Worm (Caenorhabditis elegans) whole organism, young adult: ENCODE results near the gene F55G1.15.

Experiments used
- B0019.2 ChIP-seq: fragments of 200-800 bp; sonication (Bioruptor generic); conservative IDR thresholded peaks from 2 replicates; pipeline ENCODE4 v1.3.6; 2022; ENCODE audit warnings: missing genetic modification reagents, missing genetic modification characterization, missing compliant biosample characterization
- C06A6.2 ChIP-seq: fragments of 200-800 bp; sonication (Bioruptor generic); conservative IDR thresholded peaks from 2 replicates; pipeline ENCODE4 v1.3.6; 2022; ENCODE audit warnings: missing genetic modification characterization, missing compliant biosample characterization
- C17E4.6 ChIP-seq: fragments of 200-800 bp; sonication (Bioruptor generic); IDR thresholded peaks from 2 replicates; pipeline ENCODE4 v1.3.6; 2022; ENCODE audit warnings: missing genetic modification reagents, missing genetic modification characterization, missing compliant biosample characterization
- D2030.7 ChIP-seq: fragments of 200-800 bp; sonication (Bioruptor generic); IDR thresholded peaks from 2 replicates; pipeline ENCODE4 v1.3.6; 2022; ENCODE audit warnings: missing genetic modification reagents, missing genetic modification characterization, missing compliant biosample characterization
- F10E7.11 ChIP-seq: sonication (generic microtip); optimal IDR thresholded peaks from 2 replicates; lab custom pipeline; 2017; ENCODE audit warnings: mild to moderate bottlenecking, missing genetic modification characterization, moderate library complexity, missing compliant biosample characterization
- F57A8.1 ChIP-seq: fragments of 200-800 bp; sonication (Bioruptor generic); optimal IDR thresholded peaks from 2 replicates; lab custom pipeline; 2018; ENCODE audit warnings: mild to moderate bottlenecking, missing genetic modification characterization, moderate library complexity, missing compliant biosample characterization
- F57C9.4 ChIP-seq: sonication (generic microtip); optimal IDR thresholded peaks from 2 replicates; lab custom pipeline; 2017; ENCODE audit warnings: mild to moderate bottlenecking, missing genetic modification characterization, missing compliant biosample characterization
- K12H6.12 ChIP-seq: fragments of 200-800 bp; sonication (Bioruptor generic); optimal IDR thresholded peaks from 2 replicates; lab custom pipeline; 2018; ENCODE audit warnings: mild to moderate bottlenecking, missing genetic modification characterization, missing compliant biosample characterization
- T26A5.8 ChIP-seq: sonication (generic microtip); optimal IDR thresholded peaks from 2 replicates; lab custom pipeline; 2016; ENCODE audit warnings: missing genetic modification characterization, missing compliant biosample characterization
- Y56A3A.18 ChIP-seq: fragments of 200-800 bp; sonication (Bioruptor generic); IDR thresholded peaks from 2 replicates; pipeline ENCODE4 v1.3.6; 2022; ENCODE audit warnings: missing genetic modification reagents, missing genetic modification characterization, missing compliant biosample characterization
- Y67H2A.10 ChIP-seq: fragments of 200-800 bp; sonication (Bioruptor generic); conservative IDR thresholded peaks from 2 replicates; pipeline ENCODE4 v1.3.6; 2022; ENCODE audit warnings: missing genetic modification reagents, missing genetic modification characterization, missing compliant biosample characterization
- Y95B8A.8 ChIP-seq: fragments of 200-800 bp; sonication (Bioruptor generic); IDR thresholded peaks from 2 replicates; pipeline ENCODE4 v1.3.6; 2022; ENCODE audit warnings: missing genetic modification reagents, missing genetic modification characterization, missing compliant biosample characterization
- athp-1 ChIP-seq: sonication (generic microtip); optimal IDR thresholded peaks from 2 replicates; lab custom pipeline; 2017; ENCODE audit warnings: mild to moderate bottlenecking, missing genetic modification characterization, missing compliant biosample characterization
- attf-5 ChIP-seq: fragments of 200-800 bp; sonication (Bioruptor generic); optimal IDR thresholded peaks from 2 replicates; lab custom pipeline; 2018; ENCODE audit warnings: mild to moderate bottlenecking, missing genetic modification characterization, missing compliant biosample characterization
- attf-6 ChIP-seq: fragments of 200-800 bp; sonication (Bioruptor generic); IDR thresholded peaks from 2 replicates; pipeline ENCODE4 v1.3.6; 2022; ENCODE audit warnings: missing genetic modification reagents, missing genetic modification characterization, missing compliant biosample characterization
- cebp-1 ChIP-seq, 2 experiments: fragments of 200-800 bp in 1 of 2; sonication (Bioruptor generic) in 1 of 2; sonication (generic microtip) in 1 of 2; IDR thresholded peaks in 1 of 2; optimal IDR thresholded peaks in 1 of 2; 2 replicates each; pipeline versions ENCODE4 v1.3.6 to Lab custom; 2017 to 2022; ENCODE audit warnings: missing compliant biosample characterization in 2 of 2, missing genetic modification characterization in 2 of 2, mild to moderate bottlenecking in 1 of 2, missing genetic modification reagents in 1 of 2, moderate library complexity in 1 of 2
- cebp-2 ChIP-seq: fragments of 200-800 bp; sonication (Bioruptor generic); IDR thresholded peaks from 2 replicates; pipeline ENCODE4 v1.3.6; 2022; ENCODE audit warnings: missing genetic modification characterization, missing compliant biosample characterization
- ceh-40 ChIP-seq: fragments of 200-800 bp; sonication (Bioruptor generic); IDR thresholded peaks from 2 replicates; pipeline ENCODE4 v1.3.6; 2022; ENCODE audit warnings: missing genetic modification characterization, missing compliant biosample characterization
- ceh-79 ChIP-seq: sonication (generic microtip); optimal IDR thresholded peaks from 2 replicates; lab custom pipeline; 2017; ENCODE audit warnings: mild to moderate bottlenecking, missing genetic modification characterization, missing compliant biosample characterization
- ceh-91 ChIP-seq: fragments of 200-800 bp; sonication (Bioruptor generic); IDR thresholded peaks from 2 replicates; pipeline ENCODE4 v1.3.6; 2022; ENCODE audit warnings: missing genetic modification reagents, missing genetic modification characterization, missing compliant biosample characterization
- chd-7 ChIP-seq: sonication (generic microtip); optimal IDR thresholded peaks from 2 replicates; lab custom pipeline; 2016; ENCODE audit warnings: mild to moderate bottlenecking, missing genetic modification characterization, moderate library complexity, missing compliant biosample characterization
- dox-1 ChIP-seq: fragments of 200-800 bp; sonication (Bioruptor generic); IDR thresholded peaks from 2 replicates; pipeline ENCODE4 v1.3.6; 2022; ENCODE audit warnings: missing genetic modification reagents, missing genetic modification characterization, missing compliant biosample characterization
- efl-1 ChIP-seq: fragments of 150-350 bp; optimal IDR thresholded peaks from 2 replicates; lab custom pipeline; 2014; ENCODE audit warnings: missing biosample characterization, missing genetic modification reagents, missing genetic modification characterization
- egl-44 ChIP-seq: fragments of 200-800 bp; sonication (Bioruptor generic); IDR thresholded peaks from 2 replicates; pipeline ENCODE4 v1.3.6; 2022; ENCODE audit warnings: missing genetic modification reagents, missing genetic modification characterization, missing compliant biosample characterization
- egrh-3 ChIP-seq: fragments of 200-800 bp; sonication (Bioruptor generic); IDR thresholded peaks from 2 replicates; pipeline ENCODE4 v1.3.6; 2022; ENCODE audit warnings: missing genetic modification reagents, missing genetic modification characterization, missing compliant biosample characterization
- ekl-4 ChIP-seq: fragments of 200-800 bp; sonication (Bioruptor generic); IDR thresholded peaks from 2 replicates; pipeline ENCODE4 v1.3.6; 2022; ENCODE audit warnings: missing genetic modification reagents, missing genetic modification characterization, missing compliant biosample characterization
- gei-17 ChIP-seq: fragments of 200-800 bp; sonication (Bioruptor generic); optimal IDR thresholded peaks from 2 replicates; lab custom pipeline; 2018; ENCODE audit warnings: mild to moderate bottlenecking, missing genetic modification characterization, missing compliant biosample characterization
- hlh-12 ChIP-seq: sonication (generic microtip); optimal IDR thresholded peaks from 2 replicates; lab custom pipeline; 2016; ENCODE audit warnings: missing genetic modification characterization, missing compliant biosample characterization
- hsf-1 ChIP-seq: fragments of 200-800 bp; sonication (Bioruptor generic); IDR thresholded peaks from 2 replicates; pipeline ENCODE4 v1.3.6; 2022; ENCODE audit warnings: missing genetic modification reagents, missing genetic modification characterization, missing compliant biosample characterization
- lag-1 ChIP-seq: fragments of 200-800 bp; sonication (Bioruptor generic); IDR thresholded peaks from 2 replicates; pipeline ENCODE4 v1.3.6; 2022; ENCODE audit warnings: missing genetic modification reagents, missing genetic modification characterization, missing compliant biosample characterization
- let-607 ChIP-seq, 2 experiments: fragments of 200-800 bp in 1 of 2; sonication (Bioruptor generic) in 1 of 2; sonication (generic microtip) in 1 of 2; optimal IDR thresholded peaks; 2 replicates each; lab custom pipeline; 2016 to 2018; ENCODE audit warnings: mild to moderate bottlenecking in 2 of 2, missing compliant biosample characterization in 2 of 2, missing genetic modification characterization in 2 of 2, moderate library complexity in 2 of 2, missing genotype in 1 of 2
- lin-26 ChIP-seq: fragments of 200-800 bp; sonication (Bioruptor generic); IDR thresholded peaks from 2 replicates; pipeline ENCODE4 v1.3.6; 2022; ENCODE audit warnings: missing genetic modification reagents, missing genetic modification characterization, missing compliant biosample characterization
- lin-35 ChIP-seq, 3 experiments: fragments of 150-350 bp in 2 of 3; sonication (generic microtip) in 1 of 3; optimal IDR thresholded peaks; 2 replicates each; lab custom pipeline; 2014 to 2018; ENCODE audit warnings: missing biosample characterization in 3 of 3, missing genetic modification characterization in 3 of 3, missing genetic modification reagents in 3 of 3
- lin-40 ChIP-seq: sonication (generic microtip); optimal IDR thresholded peaks from 2 replicates; lab custom pipeline; 2016; ENCODE audit warnings: missing genetic modification characterization, mild to moderate bottlenecking, missing compliant biosample characterization, missing genotype, missing genetic modification reagents
- lin-54 ChIP-seq: fragments of 200-800 bp; sonication (Bioruptor generic); optimal IDR thresholded peaks from 2 replicates; lab custom pipeline; 2018; ENCODE audit warnings: mild to moderate bottlenecking, missing genetic modification characterization, missing compliant biosample characterization
- lsy-27 ChIP-seq: sonication (generic microtip); optimal IDR thresholded peaks from 2 replicates; lab custom pipeline; 2017; ENCODE audit warnings: missing genetic modification characterization, mild to moderate bottlenecking, missing compliant biosample characterization, antibody characterized with exemption, missing genotype, borderline replicate concordance; ENCODE audit not compliant: insufficient read depth
- madf-10 ChIP-seq: sonication (generic microtip); optimal IDR thresholded peaks from 2 replicates; lab custom pipeline; 2016; ENCODE audit warnings: mild to moderate bottlenecking, missing genetic modification characterization, missing compliant biosample characterization
- nhr-80 ChIP-seq: sonication (generic microtip); optimal IDR thresholded peaks from 2 replicates; lab custom pipeline; 2016; ENCODE audit warnings: missing genetic modification characterization, missing compliant biosample characterization
- pbrm-1 ChIP-seq: fragments of 200-800 bp; sonication (Bioruptor generic); IDR thresholded peaks from 2 replicates; pipeline ENCODE4 v1.3.6; 2022; ENCODE audit warnings: missing genetic modification reagents, missing genetic modification characterization, missing compliant biosample characterization
- pha-4 ChIP-seq: fragments of 150-350 bp; sonication (generic microtip); optimal IDR thresholded peaks from 2 replicates; lab custom pipeline; 2014; ENCODE audit warnings: missing biosample characterization, missing genetic modification reagents, missing genetic modification characterization
- rcor-1 ChIP-seq: fragments of 200-800 bp; sonication (Bioruptor generic); IDR thresholded peaks from 2 replicates; pipeline ENCODE4 v1.3.6; 2022; ENCODE audit warnings: missing genetic modification reagents, missing genetic modification characterization, missing compliant biosample characterization
- sdz-38 ChIP-seq: sonication (generic microtip); optimal IDR thresholded peaks from 2 replicates; lab custom pipeline; 2016; ENCODE audit warnings: missing genotype, missing genetic modification characterization, missing compliant biosample characterization
- snpc-1.1 ChIP-seq: sonication (generic microtip); optimal IDR thresholded peaks from 2 replicates; lab custom pipeline; 2017; ENCODE audit warnings: missing genetic modification characterization, mild to moderate bottlenecking, missing compliant biosample characterization, antibody characterized with exemption, moderate library complexity, missing genotype, missing genetic modification reagents; ENCODE audit not compliant: insufficient read depth
- snpc-4 ChIP-seq, 5 experiments: fragments of 150-350 bp in 1 of 5; sonication (generic microtip) in 4 of 5; optimal IDR thresholded peaks; 2 replicates each; lab custom pipeline; 2014 to 2018; ENCODE audit warnings: missing genetic modification characterization in 5 of 5, missing biosample characterization in 3 of 5, antibody characterized with exemption in 2 of 5, mild to moderate bottlenecking in 2 of 5, missing compliant biosample characterization in 2 of 5, missing genotype in 2 of 5, moderate library complexity in 2 of 5, missing genetic modification reagents in 1 of 5
- somi-1 ChIP-seq: fragments of 200-800 bp; sonication (Bioruptor generic); optimal IDR thresholded peaks from 2 replicates; lab custom pipeline; 2018; ENCODE audit warnings: mild to moderate bottlenecking, missing genetic modification characterization, missing compliant biosample characterization
- tbx-9 ChIP-seq: sonication (generic microtip); optimal IDR thresholded peaks from 2 replicates; lab custom pipeline; 2016; ENCODE audit warnings: borderline replicate concordance, missing genetic modification characterization, inconsistent platforms, missing compliant biosample characterization
- tlf-1 ChIP-seq: fragments of 200-800 bp; sonication (Bioruptor generic); optimal IDR thresholded peaks from 2 replicates; lab custom pipeline; 2018; ENCODE audit warnings: mild to moderate bottlenecking, missing genetic modification characterization, missing compliant biosample characterization

Gene F55G1.15

ce11 chrIV:7477697-7478096 lies 23.5 kb downstream of the F55G1.15 start (continued):
- TF ChIP-seq lin-40 (tag; lab: Kevin White, UChicago) = no peak
- no peak for TF ChIP-seq C06A6.2 (GFP tag; lab: Robert Waterston, UW)
- no peak for TF ChIP-seq cebp-1 (GFP tag; IDR thresholded peaks at IDR 0.05; lab: Robert Waterston, UW)
- TF ChIP-seq cebp-1 (tag; optimal IDR thresholded peaks at IDR 0.05; lab: Kevin White, UChicago) = no peak
- TF ChIP-seq B0019.2 = peak; percentile 88
- TF ChIP-seq egl-44 (GFP tag; lab: Robert Waterston, UW) = no peak
- no peak for TF ChIP-seq let-607 (tag; optimal IDR thresholded peaks at IDR 0.05; lab: Kevin White, UChicago)
- no peak for TF ChIP-seq lin-26 (GFP tag; lab: Robert Waterston, UW)
- TF ChIP-seq F57C9.4 (tag; lab: Kevin White, UChicago) = no peak
- peak; percentile 72 for TF ChIP-seq ekl-4
- TF ChIP-seq C17E4.6 (GFP tag; lab: Robert Waterston, UW) = peak; percentile 59; the same call in 1 of the 2 replicates
- TF ChIP-seq pbrm-1 = peak; percentile 90
- TF ChIP-seq ceh-79 = no peak
- TF ChIP-seq athp-1 (tag; lab: Kevin White, UChicago) = peak; percentile 37
- no peak for TF ChIP-seq madf-10 (tag; lab: Kevin White, UChicago)
- TF ChIP-seq K12H6.12 (tag; lab: Kevin White, UChicago) = no peak
- peak in 2 of 3 experiments; percentile 25 to 64 for TF ChIP-seq lin-35 (GFP tag; optimal IDR thresholded peaks at IDR 0.05; lab: Kevin White, UChicago)
- TF ChIP-seq snpc-1.1 = peak; percentile 72
- peak; percentile 77 for TF ChIP-seq snpc-4 (GFP tag; optimal IDR thresholded peaks at IDR 0.05; lab: Kevin White, UChicago)
- peak in 3 of 4 experiments; percentile 40 to 61 (median 41) for TF ChIP-seq snpc-4 (tag; optimal IDR thresholded peaks at IDR 0.05; lab: Kevin White, UChicago)
- peak; percentile 88 for TF ChIP-seq dox-1 (GFP tag; lab: Robert Waterston, UW)
- TF ChIP-seq ceh-91 (GFP tag; lab: Robert Waterston, UW) = peak; percentile 92
- no peak for TF ChIP-seq T26A5.8 (tag; lab: Kevin White, UChicago)
- no peak for TF ChIP-seq cebp-2 (GFP tag; lab: Robert Waterston, UW)
- TF ChIP-seq gei-17 (GFP tag; lab: Kevin White, UChicago) = no peak
- TF ChIP-seq somi-1 (GFP tag; lab: Kevin White, UChicago) = no peak
- TF ChIP-seq nhr-80 (tag; lab: Kevin White, UChicago) = no peak
- TF ChIP-seq attf-6 (GFP tag; lab: Robert Waterston, UW) = no peak
- TF ChIP-seq tlf-1 (GFP tag; lab: Kevin White, UChicago) = peak; percentile 79
- peak; percentile 73; the same call in 1 of the 2 replicates for TF ChIP-seq hsf-1 (GFP tag; lab: Robert Waterston, UW)
- TF ChIP-seq chd-7 (tag; lab: Kevin White, UChicago) = no peak
- TF ChIP-seq lsy-27 (tag; lab: Kevin White, UChicago) = no peak
- no peak for TF ChIP-seq lag-1 (GFP tag; lab: Robert Waterston, UW)
- TF ChIP-seq efl-1 (GFP tag; lab: Kevin White, UChicago) = peak; percentile 99
- no peak for TF ChIP-seq F57A8.1 (GFP tag; lab: Kevin White, UChicago)
- TF ChIP-seq ceh-40 (GFP tag; lab: Robert Waterston, UW) = no peak
- TF ChIP-seq egrh-3 (GFP tag; lab: Robert Waterston, UW) = no peak
- TF ChIP-seq hlh-12 (tag; lab: Kevin White, UChicago) = no peak
- no peak for TF ChIP-seq sdz-38 (tag; lab: Kevin White, UChicago)
- peak; percentile 80 for TF ChIP-seq rcor-1
- no peak for TF ChIP-seq pha-4
- peak; percentile 93 for TF ChIP-seq D2030.7 (GFP tag; lab: Robert Waterston, UW)
- no peak for TF ChIP-seq Y56A3A.18 (GFP tag; lab: Robert Waterston, UW)
- TF ChIP-seq lin-54 (GFP tag; lab: Kevin White, UChicago) = peak; percentile 85
- peak; percentile 92 for TF ChIP-seq Y95B8A.8
- TF ChIP-seq F10E7.11 (tag; lab: Kevin White, UChicago) = no peak
- no peak for TF ChIP-seq attf-5 (GFP tag; lab: Kevin White, UChicago)
- TF ChIP-seq Y67H2A.10 = peak; percentile 56; the same call in 1 of the 2 replicates
- TF ChIP-seq tbx-9 (tag; lab: Kevin White, UChicago) = no peak
